Worm (Caenorhabditis elegans) whole organism, L1 larva: ENCODE measurements around the gene rol-6.

ENCODE experiments used
- ama-1 ChIP-seq: fragments of 150-350 bp; optimal IDR thresholded peaks from 2 replicates; lab custom pipeline; 2014
- fkh-10 ChIP-seq: sonication (generic microtip); optimal IDR thresholded peaks from 2 replicates; lab custom pipeline; 2017; ENCODE audit warnings: missing biosample characterization, missing genetic modification reagents, missing genetic modification characterization
- fos-1 ChIP-seq: fragments of 150-350 bp; optimal IDR thresholded peaks from 2 replicates; lab custom pipeline; 2014; ENCODE audit warnings: missing biosample characterization, missing genetic modification characterization
- jun-1 ChIP-seq: fragments of 150-350 bp; optimal IDR thresholded peaks from 2 replicates; lab custom pipeline; 2014; ENCODE audit warnings: missing biosample characterization, missing genetic modification reagents, missing genetic modification characterization
- lin-15B ChIP-seq: fragments of 150-350 bp; sonication (generic microtip); optimal IDR thresholded peaks from 3 replicates; lab custom pipeline; 2014; ENCODE audit warnings: missing biosample characterization, missing genetic modification characterization
- nhr-12 ChIP-seq: sonication (generic microtip); optimal IDR thresholded peaks from 2 replicates; lab custom pipeline; 2017; ENCODE audit warnings: missing biosample characterization, missing genetic modification characterization
- nhr-237 ChIP-seq: fragments of 150-350 bp; optimal IDR thresholded peaks from 2 replicates; lab custom pipeline; 2014; ENCODE audit warnings: missing biosample characterization, missing genetic modification characterization
- rnt-1 ChIP-seq: sonication (generic microtip); optimal IDR thresholded peaks from 2 replicates; lab custom pipeline; 2016; ENCODE audit warnings: mild to moderate bottlenecking, missing genetic modification characterization, moderate library complexity, missing compliant biosample characterization
- snpc-4 ChIP-seq: fragments of 150-350 bp; optimal IDR thresholded peaks from 2 replicates; lab custom pipeline; 2014; ENCODE audit warnings: missing biosample characterization, missing genetic modification characterization
- unc-62 ChIP-seq: fragments of 150-350 bp; optimal IDR thresholded peaks from 2 replicates; lab custom pipeline; 2014; ENCODE audit warnings: missing biosample characterization, missing genetic modification reagents, missing genetic modification characterization

DNA sequence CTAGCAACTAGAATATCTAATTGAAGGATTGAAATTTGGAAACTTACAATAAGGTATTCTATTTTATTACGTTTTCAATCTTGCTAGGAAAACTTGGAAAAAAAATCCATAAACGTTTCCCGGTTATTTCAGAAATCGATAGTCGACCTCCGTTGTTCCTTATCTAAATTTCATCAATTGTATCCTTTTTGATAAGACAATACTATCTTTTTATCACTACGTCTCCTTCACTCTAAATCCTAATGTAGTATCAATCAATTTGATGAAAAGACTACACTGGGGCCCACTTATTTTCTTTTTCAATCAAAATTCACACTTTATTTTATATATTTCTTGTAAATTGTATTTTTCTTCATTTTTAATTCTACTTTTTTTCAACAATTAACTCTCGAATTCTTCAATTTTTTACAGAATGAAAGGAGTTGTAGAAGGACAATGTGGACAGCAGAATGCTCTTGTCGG lies 28.4 kb upstream of the rol-6 start, which contains the start of gene prx-5:
- TF ChIP-seq ama-1 (lab: Kevin White, UChicago) (no peak), lin-15B (tag; lab: Kevin White, UChicago) (no peak), snpc-4 (tag; lab: Kevin White, UChicago) (no peak), fkh-10 (no peak), nhr-12 (tag; lab: Kevin White, UChicago) (no peak), jun-1 (tag; lab: Kevin White, UChicago) (no peak), nhr-237 (no peak), unc-62 (GFP tag; lab: Kevin White, UChicago) (no peak), rnt-1 (tag; lab: Kevin White, UChicago) (no peak), fos-1 (tag; lab: Kevin White, UChicago) (no peak)
